Worm (Caenorhabditis elegans): ENCODE results near the gene C47A4.3.

C47A4.3 gene

DNA sequence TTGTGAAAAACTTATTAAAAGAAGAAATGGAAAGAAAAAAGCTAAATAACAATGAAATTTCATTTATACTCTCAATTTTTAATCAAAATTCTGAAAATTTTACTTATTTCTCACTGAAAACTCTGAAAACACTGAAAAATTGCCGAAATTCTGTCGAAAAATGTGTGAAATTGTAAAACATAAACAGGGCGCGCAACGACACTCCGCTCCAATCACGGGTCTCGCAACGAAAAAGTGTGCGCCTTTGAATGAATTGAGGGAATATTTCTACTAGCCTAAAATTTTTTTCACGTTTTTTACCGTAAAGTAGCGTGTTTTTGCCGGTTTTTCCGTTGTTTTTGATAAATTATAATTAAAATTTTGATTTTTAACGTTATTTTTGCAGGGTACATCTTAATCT lies 35.3 kb upstream of the C47A4.3 start, which contains the start of gene rpl-18 (continued):
- TF ChIP-seq dve-1 (tag; optimal IDR thresholded peaks at IDR 0.05; ENCODE audit: insufficient read depth): peak; percentile 72

ce11 chrIV:13776745-13777144 lies 34.6 kb upstream of the C47A4.3 start:
- TF ChIP-seq pqm-1 (tag; optimal IDR thresholded peaks at IDR 0.05): no peak
- peak in 1 of 2 experiments; percentile 88 for TF ChIP-seq unc-62 (GFP tag; optimal IDR thresholded peaks at IDR 0.05 in 1 of 2)
- no peak for TF ChIP-seq unc-62 (tag; optimal IDR thresholded peaks at IDR 0.05)
- TF ChIP-seq aha-1 (tag): peak; percentile 18
- TF ChIP-seq mdl-1 (tag; optimal IDR thresholded peaks at IDR 0.05): no peak
- TF ChIP-seq egl-43 (GFP tag; IDR thresholded peaks at IDR 0.05): no peak
- peak; percentile 43; the same call in 1 of the 2 replicates for TF ChIP-seq snpc-1.2 (GFP tag; IDR thresholded peaks at IDR 0.05)

- TF ChIP-seq mdl-1 (tag; optimal IDR thresholded peaks at IDR 0.05) (no peak), mxl-2 (GFP tag; conservative IDR thresholded peaks at IDR 0.05) (no peak), nhr-102 (tag; optimal IDR thresholded peaks at IDR 0.05) (no peak)
Observed at ce11 chrIV:13776115-13776514, 34.0 kb upstream of the C47A4.3 start, which contains the start of gene Y45F10D.16. TSS of gene Y45F10D.16 (plus strand) at chrIV:13776415.

DNA sequence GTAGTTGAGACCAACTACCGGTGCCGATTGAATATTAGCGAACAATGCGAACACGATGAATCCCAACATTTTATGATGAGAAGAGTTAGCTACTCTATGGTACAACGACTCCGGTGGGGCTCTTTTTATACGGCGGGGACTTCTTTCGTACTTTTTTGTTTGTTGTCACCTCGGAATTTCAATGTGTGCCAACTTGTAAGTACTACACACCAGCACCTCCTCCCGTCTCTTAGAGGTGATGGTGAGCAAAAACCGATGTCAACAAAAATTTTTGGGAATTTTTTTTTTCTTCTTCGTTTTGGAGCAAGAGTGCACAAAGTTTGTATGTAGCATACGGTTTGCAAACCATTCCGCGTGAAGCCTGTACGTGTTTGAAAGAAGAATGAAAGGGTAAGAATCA lies 32.4 kb upstream of the C47A4.3 start, which contains the start of gene Y45F10D.2:
Gene Y45F10D.2, minus strand, starts transcription at position 101 of the 400 bp plus-strand sequence.
- TF ChIP-seq zip-11 (GFP tag; IDR thresholded peaks at IDR 0.05) (no peak), aha-1 (tag) (peak; percentile 1)

- TF ChIP-seq hif-1 (tag; optimal IDR thresholded peaks at IDR 0.05): no peak
- no peak for TF ChIP-seq nhr-6 (tag; optimal IDR thresholded peaks at IDR 0.05)
- TF ChIP-seq lsy-2 (tag; optimal IDR thresholded peaks at IDR 0.05): no peak
- no peak for TF ChIP-seq nhr-102 (tag; optimal IDR thresholded peaks at IDR 0.05)
- TF ChIP-seq duxl-1 (tag; optimal IDR thresholded peaks at IDR 0.05; ENCODE audit: poor library complexity): no peak
- TF ChIP-seq ceh-62 (tag; optimal IDR thresholded peaks at IDR 0.05): no peak
- TF ChIP-seq ZK337.2 (GFP tag; IDR thresholded peaks at IDR 0.05): no peak
- TF ChIP-seq rbr-2 (tag; optimal IDR thresholded peaks at IDR 0.05): no peak
- no peak for TF ChIP-seq mxl-3 (GFP tag; optimal IDR thresholded peaks at IDR 0.05)
- no peak for TF ChIP-seq nhr-25 (tag; optimal IDR thresholded peaks at IDR 0.05; ENCODE audit: borderline replicate concordance, insufficient read depth)
- no peak for TF ChIP-seq F44E2.7 (GFP tag; IDR thresholded peaks at IDR 0.05)
- TF ChIP-seq ceh-32 (tag; optimal IDR thresholded peaks at IDR 0.05; ENCODE audit: poor library complexity): no peak
- no peak for TF ChIP-seq T20F7.1 (GFP tag; optimal IDR thresholded peaks at IDR 0.05)
- TF ChIP-seq lin-39 (tag; optimal IDR thresholded peaks at IDR 0.05): no peak
- no peak for TF ChIP-seq F49E8.2 (tag; optimal IDR thresholded peaks at IDR 0.05; ENCODE audit: borderline replicate concordance)
Observed at ce11 chrIV:13764708-13765107, 22.6 kb upstream of the C47A4.3 start.

DNA sequence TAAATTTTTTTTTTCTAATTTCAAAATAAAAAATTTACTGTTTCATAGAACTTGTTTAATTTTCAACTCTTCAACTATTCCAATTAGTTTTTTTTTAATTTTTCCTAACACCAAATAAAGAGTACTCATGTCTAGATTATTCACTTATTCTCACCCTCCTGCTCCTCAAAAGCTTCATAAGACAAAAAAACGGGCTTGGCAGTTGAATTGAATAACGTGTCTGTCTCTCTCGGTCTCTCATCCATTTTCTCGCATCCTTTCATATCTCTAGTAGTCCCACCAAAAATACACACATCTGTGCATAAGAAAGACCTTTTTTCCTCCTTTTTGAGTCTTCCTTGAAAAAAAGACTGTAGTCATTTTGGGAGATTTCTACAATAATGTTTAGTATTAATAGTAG lies 21.3 kb upstream of the C47A4.3 start:
- TF ChIP-seq unc-62 (GFP tag; optimal IDR thresholded peaks at IDR 0.05 in 1 of 2) (peak in 1 of 2 experiments; percentile 86), unc-62 (tag; optimal IDR thresholded peaks at IDR 0.05) (no peak), nhr-10 (tag; optimal IDR thresholded peaks at IDR 0.05) (no peak)

- TF ChIP-seq daf-8 (GFP tag; IDR thresholded peaks at IDR 0.05) (no peak), unc-62 (GFP tag; optimal IDR thresholded peaks at IDR 0.05 in 1 of 2) (peak in 1 of 2 experiments; percentile 64), unc-62 (tag; optimal IDR thresholded peaks at IDR 0.05) (no peak), nhr-111 (GFP tag; optimal IDR thresholded peaks at IDR 0.05) (no peak), aha-1 (tag) (peak; percentile 90), sdz-12 (GFP tag; optimal IDR thresholded peaks at IDR 0.05) (no peak), php-3 (GFP tag; IDR thresholded peaks at IDR 0.05) (no peak)
Observed at ce11 chrIV:13755619-13756018, 13.5 kb upstream of the C47A4.3 start.

Measured in whole organism, L4 larva.